Fruit fly (Drosophila melanogaster) whole organism: ENCODE measurements around the gene Prestin.

ENCODE experiments used
- CG8478 ChIP-seq: fragments of >200 bp; optimal IDR thresholded peaks from 2 replicates; lab custom pipeline; 2018; ENCODE audit warnings: inconsistent platforms
- Dll ChIP-seq: fragments of >200 bp; optimal IDR thresholded peaks from 2 replicates; lab custom pipeline; 2017
- EcR ChIP-seq, 2 experiments: fragments of >200 bp; optimal IDR thresholded peaks; 2 replicates each; lab custom pipeline; 2017; ENCODE audit warnings: missing biosample characterization in 2 of 2, missing genetic modification characterization in 2 of 2, missing genetic modification reagents in 2 of 2
- pan ChIP-seq: fragments of >200 bp; optimal IDR thresholded peaks from 2 replicates; lab custom pipeline; 2017
- psq ChIP-seq: fragments of >200 bp; optimal IDR thresholded peaks from 2 replicates; lab custom pipeline; 2017
- usp ChIP-seq: fragments of >200 bp; optimal IDR thresholded peaks from 2 replicates; lab custom pipeline; 2017; ENCODE audit warnings: missing biosample characterization, missing genetic modification characterization, mixed read lengths

Gene Prestin

dm6 chr3L:17925180-17925753 is 17.7 kb upstream of the Prestin start:
- peak in 1 of 2 experiments; percentile 81 for TF ChIP-seq EcR (GFP tag; optimal IDR thresholded peaks at IDR 0.05; lab: Kevin White, UChicago)
- no peak for TF ChIP-seq Dll

- TF ChIP-seq usp (no peak), pan (lab: Kevin White, UChicago) (no peak), EcR (GFP tag; optimal IDR thresholded peaks at IDR 0.05; lab: Kevin White, UChicago) (no peak), CG8478 (lab: Kevin White, UChicago) (no peak), psq (no peak), Dll (no peak)
These were observed 16.6 kb upstream of the Prestin start for dm6 chr3L:17924005-17924755.

dm6 chr3L:17922182-17923102 is 14.8 kb upstream of the Prestin start:
- TF ChIP-seq EcR (GFP tag; optimal IDR thresholded peaks at IDR 0.05; lab: Kevin White, UChicago) (no peak), usp (no peak), Dll (no peak), CG8478 (lab: Kevin White, UChicago) (no peak), psq (no peak), pan (lab: Kevin White, UChicago) (no peak)

dm6 chr3L:17921462-17921861 is 13.8 kb upstream of the Prestin start:
- TF ChIP-seq EcR (GFP tag; optimal IDR thresholded peaks at IDR 0.05; lab: Kevin White, UChicago): peak in 1 of 2 experiments; percentile 24
- TF ChIP-seq usp: no peak

- TF ChIP-seq pan (lab: Kevin White, UChicago) (no peak), CG8478 (lab: Kevin White, UChicago) (no peak), psq (no peak), usp (no peak), EcR (GFP tag; optimal IDR thresholded peaks at IDR 0.05; lab: Kevin White, UChicago) (no peak), Dll (no peak)
These were observed 10.2 kb upstream of the Prestin start for dm6 chr3L:17917687-17918434.

dm6 chr3L:17915792-17916540 is 8.4 kb upstream of the Prestin start:
- TF ChIP-seq usp (no peak), Dll (no peak), psq (no peak), pan (lab: Kevin White, UChicago) (no peak), EcR (GFP tag; optimal IDR thresholded peaks at IDR 0.05; lab: Kevin White, UChicago) (no peak), CG8478 (lab: Kevin White, UChicago) (no peak)

dm6 chr3L:17913966-17914540 is 6.4 kb upstream of the Prestin start:
- TF ChIP-seq psq (no peak), pan (lab: Kevin White, UChicago) (no peak), Dll (no peak), usp (no peak), CG8478 (lab: Kevin White, UChicago) (no peak), EcR (GFP tag; optimal IDR thresholded peaks at IDR 0.05; lab: Kevin White, UChicago) (no peak)

dm6 chr3L:17912972-17913763 is 5.6 kb upstream of the Prestin start:
- TF ChIP-seq usp (no peak), pan (lab: Kevin White, UChicago) (no peak), EcR (GFP tag; optimal IDR thresholded peaks at IDR 0.05; lab: Kevin White, UChicago) (peak in 1 of 2 experiments; percentile 39), Dll (no peak), CG8478 (lab: Kevin White, UChicago) (no peak)

- no peak for TF ChIP-seq EcR (GFP tag; optimal IDR thresholded peaks at IDR 0.05; lab: Kevin White, UChicago)
- TF ChIP-seq usp: no peak
- TF ChIP-seq psq: no peak
- no peak for TF ChIP-seq Dll
- TF ChIP-seq pan (lab: Kevin White, UChicago): no peak
- no peak for TF ChIP-seq CG8478 (lab: Kevin White, UChicago)
These were observed 4.8 kb upstream of the Prestin start, which contains the start of gene CG5290 for dm6 chr3L:17912448-17912847. CG5290 (minus strand) TSS chr3L:17912565.

dm6 chr3L:17905761-17906160 is 1.9 kb downstream of the Prestin start:
- TF ChIP-seq CG8478 (lab: Kevin White, UChicago) (no peak), EcR (GFP tag; optimal IDR thresholded peaks at IDR 0.05; lab: Kevin White, UChicago) (no peak), pan (lab: Kevin White, UChicago) (no peak), psq (no peak), Dll (no peak), usp (no peak)
